Worm (Caenorhabditis elegans): ENCODE measurements around the gene mtp-18.

ce11 chrX:6221097-6221496 is 14.9 kb upstream of the mtp-18 start:
- TF ChIP-seq tbx-2 (tag; optimal IDR thresholded peaks at IDR 0.05), result no peak
- TF ChIP-seq nhr-11 (tag; optimal IDR thresholded peaks at IDR 0.05), result no peak
- no peak for TF ChIP-seq blmp-1 (tag; optimal IDR thresholded peaks at IDR 0.05)
- no peak for TF ChIP-seq nhr-237 (tag; optimal IDR thresholded peaks at IDR 0.05)
- TF ChIP-seq Y116A8C.19 (tag; optimal IDR thresholded peaks at IDR 0.05; ENCODE audit: borderline replicate concordance), result no peak
- no peak for TF ChIP-seq lin-14 (GFP tag; optimal IDR thresholded peaks at IDR 0.05)
- TF ChIP-seq aly-2 (tag; optimal IDR thresholded peaks at IDR 0.05), result no peak
- TF ChIP-seq ceh-82 (tag; optimal IDR thresholded peaks at IDR 0.05), result no peak
- TF ChIP-seq egl-27 (tag; optimal IDR thresholded peaks at IDR 0.05), result no peak
- no peak for TF ChIP-seq tlp-1 (tag; optimal IDR thresholded peaks at IDR 0.05)
